Fruit fly (Drosophila melanogaster): ENCODE data around the gene Orp8.

Orp8 gene

DNA sequence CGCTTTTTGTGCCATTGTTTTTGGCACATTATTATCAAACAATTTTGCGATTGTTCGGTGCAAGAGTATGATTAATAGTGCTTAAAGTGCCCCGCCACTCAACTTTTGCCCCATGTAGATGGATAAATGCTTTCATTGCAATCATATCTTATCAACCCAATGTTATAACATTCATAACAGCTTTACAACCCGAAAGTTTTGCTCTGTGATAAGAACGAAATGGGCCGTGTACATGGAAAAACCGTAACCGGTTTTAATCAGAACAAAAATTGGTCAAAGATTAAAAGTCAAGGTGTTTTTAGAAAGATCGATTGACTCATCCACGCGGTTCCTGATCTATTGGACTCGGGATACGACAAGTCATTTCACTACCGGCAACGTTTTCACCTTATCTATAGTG is 7.5 kb downstream of the Orp8 start:
- TF ChIP-seq CrebA (GFP tag; optimal IDR thresholded peaks at IDR 0.05; ENCODE audit: borderline replicate concordance) (peak; percentile 18), jim (GFP tag; optimal IDR thresholded peaks at IDR 0.05) (no peak), sage (GFP tag; optimal IDR thresholded peaks at IDR 0.05) (no peak)

DNA sequence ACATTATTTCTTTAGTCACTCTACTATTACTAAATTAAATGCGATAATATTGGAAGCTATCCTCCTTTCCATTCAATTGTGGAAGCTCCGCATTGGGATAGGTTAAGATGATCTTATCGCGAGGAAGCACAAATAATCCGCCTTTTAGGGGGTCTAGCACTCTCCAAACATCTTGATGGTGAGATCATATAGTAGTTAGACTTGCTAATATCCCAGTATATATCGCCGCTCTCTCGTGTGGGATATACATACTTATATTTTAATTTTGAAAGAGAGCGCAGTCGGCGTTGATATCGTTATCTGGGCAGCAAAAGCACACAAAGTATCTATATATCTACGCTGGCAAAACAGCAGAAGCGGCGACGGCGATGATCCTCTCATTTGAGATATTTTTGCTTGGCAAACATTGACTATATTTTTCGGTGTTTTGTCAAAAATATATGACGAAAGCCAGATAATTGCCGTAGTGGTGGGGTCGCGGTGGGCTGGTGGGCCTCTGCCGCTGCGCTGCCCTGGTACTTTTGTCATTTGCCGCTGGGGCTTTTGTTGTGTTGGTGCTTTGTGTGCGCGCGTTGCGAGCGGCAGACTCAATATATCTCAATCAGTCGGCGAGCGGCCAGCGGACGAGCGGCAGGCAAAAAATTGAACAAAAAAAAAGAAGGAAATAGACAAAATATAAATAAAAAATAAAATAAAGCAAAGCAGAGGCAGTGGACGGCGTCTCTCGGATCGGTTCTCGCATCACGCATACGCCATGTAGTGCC is 8.4 kb downstream of the Orp8 start:
- TF ChIP-seq HLH106 (tag; optimal IDR thresholded peaks at IDR 0.05) (no peak), Dif (GFP tag; optimal IDR thresholded peaks at IDR 0.05; ENCODE audit: partially characterized antibody) (peak; percentile 23), sage (GFP tag; optimal IDR thresholded peaks at IDR 0.05) (no peak), fru (GFP tag; optimal IDR thresholded peaks at IDR 0.05) (no peak), rgr (GFP tag; optimal IDR thresholded peaks at IDR 0.05) (peak; percentile 51), Sp1 (GFP tag; optimal IDR thresholded peaks at IDR 0.05) (peak; percentile 24), jim (GFP tag; optimal IDR thresholded peaks at IDR 0.05) (no peak), Dfd (GFP tag; optimal IDR thresholded peaks at IDR 0.05) (no peak), br (GFP tag; optimal IDR thresholded peaks at IDR 0.05) (peak; percentile 14), CrebA (GFP tag; optimal IDR thresholded peaks at IDR 0.05; ENCODE audit: borderline replicate concordance) (no peak), h (GFP tag; optimal IDR thresholded peaks at IDR 0.05) (no peak), Rel (GFP tag; optimal IDR thresholded peaks at IDR 0.05) (no peak), Rel (tag; optimal IDR thresholded peaks at IDR 0.05) (peak; percentile 69), Mio (GFP tag; optimal IDR thresholded peaks at IDR 0.05) (no peak)

DNA sequence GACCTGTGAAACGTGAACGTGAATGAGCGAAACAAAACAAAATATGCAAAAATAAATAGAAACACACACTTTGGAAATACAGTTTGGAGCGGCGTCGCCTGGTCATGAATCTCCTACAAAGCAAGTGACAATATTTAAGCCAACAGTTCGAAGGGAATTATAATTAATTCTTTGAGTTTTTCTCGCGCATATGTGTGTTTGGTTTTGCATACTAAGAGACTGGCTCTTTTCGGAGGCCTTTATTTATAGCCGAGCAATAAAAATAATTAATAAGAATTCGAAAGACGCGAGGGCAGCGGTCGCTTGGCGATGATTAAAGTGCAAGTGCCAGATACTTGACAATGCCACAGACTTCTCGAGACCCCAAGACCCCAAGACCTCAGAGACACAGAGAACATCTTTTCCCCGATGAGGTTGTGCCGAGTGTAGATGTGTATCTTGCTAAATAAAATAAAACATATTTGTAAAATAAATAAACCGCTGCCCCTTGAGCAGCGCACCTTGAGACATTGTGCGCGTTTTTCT is 9.1 kb downstream of the Orp8 start:
- TF ChIP-seq dl (GFP tag; optimal IDR thresholded peaks at IDR 0.05; ENCODE audit: insufficient read depth in 1 of 2, partially characterized antibody in 2 of 2) (no peak), Sp1 (GFP tag; optimal IDR thresholded peaks at IDR 0.05) (no peak), GATAd (GFP tag; optimal IDR thresholded peaks at IDR 0.05) (no peak), br (GFP tag; optimal IDR thresholded peaks at IDR 0.05) (no peak), ey (GFP tag; optimal IDR thresholded peaks at IDR 0.05) (no peak), Rel (GFP tag; optimal IDR thresholded peaks at IDR 0.05) (no peak), Rel (tag; optimal IDR thresholded peaks at IDR 0.05) (no peak), HLH106 (tag; optimal IDR thresholded peaks at IDR 0.05) (no peak), h (GFP tag; optimal IDR thresholded peaks at IDR 0.05) (no peak), brk (GFP tag; optimal IDR thresholded peaks at IDR 0.05) (no peak), lola (GFP tag; optimal IDR thresholded peaks at IDR 0.05) (no peak)

DNA sequence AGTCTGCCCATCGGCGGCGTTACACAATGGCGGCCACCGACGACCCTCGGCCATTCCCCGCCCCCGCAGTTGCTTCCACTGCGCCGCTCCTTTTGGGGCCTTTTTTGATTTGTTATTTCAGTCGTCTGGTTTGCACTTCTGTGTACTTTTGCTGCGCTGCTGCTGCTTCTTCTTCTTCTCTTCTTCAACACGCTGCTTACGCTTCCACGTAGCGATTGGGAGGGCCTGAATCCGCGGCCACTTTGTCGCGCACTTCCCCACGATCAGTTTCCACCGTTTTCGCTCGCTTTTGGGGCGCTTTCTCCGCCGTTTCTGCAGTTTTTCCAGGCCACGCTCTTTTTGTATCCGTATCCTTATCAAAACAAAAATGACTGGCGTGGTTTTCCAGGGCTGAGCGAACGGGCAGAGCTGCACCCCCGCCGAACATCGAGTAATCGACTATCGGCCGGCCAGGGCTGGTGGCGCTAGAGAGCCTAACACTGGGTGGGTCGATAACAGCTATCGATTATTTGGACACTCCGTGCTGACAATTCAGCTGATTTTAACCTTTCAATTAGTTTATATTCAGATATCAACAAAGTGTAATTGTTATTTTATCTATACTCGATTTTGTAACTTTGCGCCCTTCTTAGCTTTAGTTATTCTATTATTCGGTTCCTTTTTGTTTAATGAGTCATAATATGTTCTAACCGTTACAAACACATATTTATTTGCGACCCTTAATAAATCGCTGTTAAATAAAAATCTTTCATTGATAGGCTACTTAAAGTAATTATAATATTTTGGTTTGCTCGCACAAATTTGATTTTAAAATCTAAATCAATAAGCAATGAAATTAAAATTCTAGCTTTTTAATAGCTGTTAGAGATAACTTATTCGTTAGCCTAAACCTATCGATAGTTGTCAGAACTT is 18.7 kb downstream of the Orp8 start, which contains the start of the genes CG4360 and Sirt2:
TSS of gene CG4360 (minus strand) at position 432 of the 912 bp plus-strand sequence.
TSS of gene Sirt2 (plus strand) at position 894 of the 912 bp plus-strand sequence.
- TF ChIP-seq dsf (GFP tag; optimal IDR thresholded peaks at IDR 0.05; ENCODE audit: borderline replicate concordance) = peak; percentile 12
- TF ChIP-seq Hr83 (GFP tag; optimal IDR thresholded peaks at IDR 0.05; ENCODE audit: poor library complexity, severe bottlenecking) = peak; percentile 91
- no peak for TF ChIP-seq dmrt93B (GFP tag; optimal IDR thresholded peaks at IDR 0.05)
- TF ChIP-seq foxo (GFP tag; optimal IDR thresholded peaks at IDR 0.05) = peak in 1 of 2 experiments; percentile 43
- peak; percentile 49 for TF ChIP-seq HLH106 (tag; optimal IDR thresholded peaks at IDR 0.05)
- TF ChIP-seq sage (GFP tag; optimal IDR thresholded peaks at IDR 0.05) = no peak
- TF ChIP-seq rgr (GFP tag; optimal IDR thresholded peaks at IDR 0.05) = peak; percentile 50
- no peak for TF ChIP-seq br (GFP tag; optimal IDR thresholded peaks at IDR 0.05)
- TF ChIP-seq sv (GFP tag; optimal IDR thresholded peaks at IDR 0.05) = no peak
- peak; percentile 12 for TF ChIP-seq psq (GFP tag; optimal IDR thresholded peaks at IDR 0.05)
- TF ChIP-seq N (GFP tag; optimal IDR thresholded peaks at IDR 0.05) = no peak
- TF ChIP-seq fru (GFP tag; optimal IDR thresholded peaks at IDR 0.05) = peak; percentile 26
- peak; percentile 25 for TF ChIP-seq Sp1 (GFP tag; optimal IDR thresholded peaks at IDR 0.05)
- no peak for TF ChIP-seq Dif (GFP tag; optimal IDR thresholded peaks at IDR 0.05; ENCODE audit: partially characterized antibody)
- no peak for TF ChIP-seq CG9705 (GFP tag; optimal IDR thresholded peaks at IDR 0.05)
- TF ChIP-seq pan (optimal IDR thresholded peaks at IDR 0.05) = no peak
- peak; percentile 82 for TF ChIP-seq woc (GFP tag; optimal IDR thresholded peaks at IDR 0.05)
- no peak for TF ChIP-seq Dfd (GFP tag; optimal IDR thresholded peaks at IDR 0.05)
- no peak for TF ChIP-seq Vsx2 (GFP tag; optimal IDR thresholded peaks at IDR 0.05; ENCODE audit: partially characterized antibody)
- TF ChIP-seq lola (GFP tag; optimal IDR thresholded peaks at IDR 0.05) = no peak
- no peak for TF ChIP-seq brk (GFP tag; optimal IDR thresholded peaks at IDR 0.05)
- TF ChIP-seq usp (GFP tag; optimal IDR thresholded peaks at IDR 0.05) = no peak
- TF ChIP-seq h (GFP tag; optimal IDR thresholded peaks at IDR 0.05) = peak; percentile 41
- TF ChIP-seq OdsH (GFP tag; optimal IDR thresholded peaks at IDR 0.05) = peak; percentile 36
- TF ChIP-seq GATAd (GFP tag; optimal IDR thresholded peaks at IDR 0.05) = no peak
- no peak for TF ChIP-seq Mio (GFP tag; optimal IDR thresholded peaks at IDR 0.05)
- TF ChIP-seq CrebA (GFP tag; optimal IDR thresholded peaks at IDR 0.05; ENCODE audit: borderline replicate concordance) = no peak
- TF ChIP-seq Myc (optimal IDR thresholded peaks at IDR 0.05) = peak; percentile 87
- TF ChIP-seq dl (GFP tag; optimal IDR thresholded peaks at IDR 0.05; ENCODE audit: insufficient read depth in 1 of 2, partially characterized antibody in 2 of 2) = no peak
- TF ChIP-seq Abd-B (GFP tag; optimal IDR thresholded peaks at IDR 0.05) = no peak
- no peak for TF ChIP-seq jim (GFP tag; optimal IDR thresholded peaks at IDR 0.05)
- TF ChIP-seq Rel (GFP tag; optimal IDR thresholded peaks at IDR 0.05) = no peak
- peak; percentile 73 for TF ChIP-seq Rel (tag; optimal IDR thresholded peaks at IDR 0.05)
- no peak for TF ChIP-seq Hnf4 (GFP tag; optimal IDR thresholded peaks at IDR 0.05)
- TF ChIP-seq ey (GFP tag; optimal IDR thresholded peaks at IDR 0.05) = peak; percentile 21
- no peak for TF ChIP-seq Hr78 (GFP tag; optimal IDR thresholded peaks at IDR 0.05)
